Worm (Caenorhabditis elegans) whole organism, L2 larva: ENCODE measurements around the gene stg-2.
A peak's percentile ranks its signal among the peaks of the same experiment; 100 is the strongest.

Source experiments
- C34F6.9 ChIP-seq: fragments of 150-350 bp; optimal IDR thresholded peaks from 2 replicates; lab custom pipeline; 2014; ENCODE audit warnings: missing biosample characterization, missing genetic modification characterization
- F13H6.1 ChIP-seq: sonication (generic microtip); optimal IDR thresholded peaks from 2 replicates; lab custom pipeline; 2016; ENCODE audit warnings: missing genetic modification characterization, missing compliant biosample characterization
- R02D3.7 ChIP-seq: fragments of 150-350 bp; optimal IDR thresholded peaks from 2 replicates; lab custom pipeline; 2014; ENCODE audit warnings: missing biosample characterization, missing genetic modification characterization
- Y55F3AM.14 ChIP-seq: fragments of 200-800 bp; sonication (Bioruptor generic); optimal IDR thresholded peaks from 2 replicates; lab custom pipeline; 2018; ENCODE audit warnings: mild to moderate bottlenecking, missing genetic modification characterization, missing compliant biosample characterization
- ZK546.5 ChIP-seq: sonication (generic microtip); optimal IDR thresholded peaks from 2 replicates; lab custom pipeline; 2017; ENCODE audit warnings: missing biosample characterization, missing genetic modification characterization
- aly-2 ChIP-seq: fragments of 150-350 bp; optimal IDR thresholded peaks from 2 replicates; lab custom pipeline; 2014; ENCODE audit warnings: missing biosample characterization, missing genetic modification characterization
- ama-1 ChIP-seq: fragments of 150-350 bp; optimal IDR thresholded peaks from 2 replicates; lab custom pipeline; 2018; ENCODE audit warnings: inconsistent platforms
- blmp-1 ChIP-seq: sonication (generic microtip); optimal IDR thresholded peaks from 2 replicates; lab custom pipeline; 2017; ENCODE audit warnings: missing genetic modification characterization, mild to moderate bottlenecking, missing compliant biosample characterization, antibody characterized with exemption, moderate library complexity; ENCODE audit not compliant: insufficient read depth
- ceh-16 ChIP-seq: fragments of 150-350 bp; optimal IDR thresholded peaks from 2 replicates; lab custom pipeline; 2014; ENCODE audit warnings: missing biosample characterization, missing genetic modification characterization
- ceh-82 ChIP-seq: fragments of 150-350 bp; optimal IDR thresholded peaks from 2 replicates; lab custom pipeline; 2014; ENCODE audit warnings: missing biosample characterization, missing genetic modification characterization
- crh-2 ChIP-seq: sonication (generic microtip); optimal IDR thresholded peaks from 2 replicates; lab custom pipeline; 2017; ENCODE audit warnings: missing biosample characterization, missing genetic modification characterization
- dmd-4 ChIP-seq: sonication (generic microtip); optimal IDR thresholded peaks from 2 replicates; lab custom pipeline; 2017; ENCODE audit warnings: missing biosample characterization, missing genetic modification characterization
- egl-27 ChIP-seq: sonication (generic microtip); optimal IDR thresholded peaks from 3 replicates; lab custom pipeline; 2017; ENCODE audit warnings: missing biosample characterization, missing genetic modification reagents, missing genetic modification characterization
- elt-1 ChIP-seq: fragments of 150-350 bp; optimal IDR thresholded peaks from 2 replicates; lab custom pipeline; 2014; ENCODE audit warnings: missing biosample characterization, missing genetic modification characterization
- elt-3 ChIP-seq: sonication (generic microtip); optimal IDR thresholded peaks from 2 replicates; lab custom pipeline; 2017; ENCODE audit warnings: missing biosample characterization, missing genetic modification characterization
- fos-1 ChIP-seq: fragments of 150-350 bp; optimal IDR thresholded peaks from 2 replicates; lab custom pipeline; 2014; ENCODE audit warnings: missing biosample characterization, missing genetic modification characterization
- gmeb-1 ChIP-seq: fragments of 150-350 bp; optimal IDR thresholded peaks from 2 replicates; lab custom pipeline; 2014; ENCODE audit warnings: missing biosample characterization, missing genetic modification characterization
- lin-13 ChIP-seq: fragments of 150-350 bp; optimal IDR thresholded peaks from 2 replicates; lab custom pipeline; 2014; ENCODE audit warnings: missing biosample characterization, missing genetic modification reagents, missing genetic modification characterization
- lsy-2 ChIP-seq, 2 experiments: fragments of 150-350 bp in 1 of 2; sonication (generic microtip) in 1 of 2; optimal IDR thresholded peaks; 2 replicates each; lab custom pipeline; 2014 to 2017; ENCODE audit warnings: missing biosample characterization in 2 of 2, missing genetic modification characterization in 2 of 2
- mab-5 ChIP-seq: fragments of 150-350 bp; optimal IDR thresholded peaks from 2 replicates; lab custom pipeline; 2014; ENCODE audit warnings: missing biosample characterization, missing genetic modification characterization
- mdl-1 ChIP-seq, 2 experiments: fragments of 150-350 bp in 1 of 2; sonication (generic microtip) in 1 of 2; optimal IDR thresholded peaks; 2 replicates each; lab custom pipeline; 2017; ENCODE audit warnings: missing biosample characterization in 2 of 2, missing genetic modification characterization in 2 of 2
- nhr-10 ChIP-seq: sonication (generic microtip); optimal IDR thresholded peaks from 2 replicates; lab custom pipeline; 2017; ENCODE audit warnings: missing biosample characterization, missing genetic modification characterization
- nhr-11 ChIP-seq: fragments of 150-350 bp; optimal IDR thresholded peaks from 2 replicates; lab custom pipeline; 2014; ENCODE audit warnings: missing biosample characterization, missing genetic modification characterization
- nhr-129 ChIP-seq: fragments of 150-350 bp; optimal IDR thresholded peaks from 2 replicates; lab custom pipeline; 2014; ENCODE audit warnings: missing biosample characterization, missing genetic modification characterization
- nhr-21 ChIP-seq: fragments of 150-350 bp; optimal IDR thresholded peaks from 2 replicates; lab custom pipeline; 2014; ENCODE audit warnings: missing biosample characterization, missing genetic modification characterization
- nhr-23 ChIP-seq: fragments of 150-350 bp; optimal IDR thresholded peaks from 2 replicates; lab custom pipeline; 2014; ENCODE audit warnings: missing biosample characterization, missing genetic modification reagents, missing genetic modification characterization
- nhr-77 ChIP-seq: fragments of 150-350 bp; optimal IDR thresholded peaks from 2 replicates; lab custom pipeline; 2014; ENCODE audit warnings: missing biosample characterization, missing genetic modification characterization
- peb-1 ChIP-seq: fragments of 150-350 bp; optimal IDR thresholded peaks from 2 replicates; lab custom pipeline; 2014; ENCODE audit warnings: missing biosample characterization, missing genetic modification characterization
- sem-4 ChIP-seq: fragments of 150-350 bp; optimal IDR thresholded peaks from 2 replicates; lab custom pipeline; 2014; ENCODE audit warnings: missing biosample characterization, missing genetic modification reagents, missing genetic modification characterization
- sma-3 ChIP-seq: sonication (generic microtip); optimal IDR thresholded peaks from 2 replicates; lab custom pipeline; 2016; ENCODE audit warnings: missing genetic modification reagents, missing genetic modification characterization, missing compliant biosample characterization
- sma-9 ChIP-seq, 2 experiments: fragments of 150-350 bp in 1 of 2; sonication (generic microtip) in 1 of 2; optimal IDR thresholded peaks; 2 replicates each; lab custom pipeline; 2014 to 2016; ENCODE audit warnings: missing genetic modification characterization in 2 of 2, mild to moderate bottlenecking in 1 of 2, missing biosample characterization in 1 of 2, missing compliant biosample characterization in 1 of 2, missing genetic modification reagents in 1 of 2, moderate library complexity in 1 of 2
- snpc-4 ChIP-seq: fragments of 150-350 bp; optimal IDR thresholded peaks from 2 replicates; lab custom pipeline; 2014; ENCODE audit warnings: missing biosample characterization, missing genetic modification characterization
- unc-39 ChIP-seq: fragments of 150-350 bp; optimal IDR thresholded peaks from 2 replicates; lab custom pipeline; 2014; ENCODE audit warnings: missing biosample characterization, missing genetic modification characterization
- unc-55 ChIP-seq: fragments of 150-350 bp; sonication (generic microtip); optimal IDR thresholded peaks from 3 replicates; lab custom pipeline; 2014; ENCODE audit warnings: missing biosample characterization, missing genetic modification reagents, missing genetic modification characterization
- unc-62 ChIP-seq: fragments of 150-350 bp; optimal IDR thresholded peaks from 2 replicates; lab custom pipeline; 2014; ENCODE audit warnings: missing biosample characterization, missing genetic modification reagents, missing genetic modification characterization
- zag-1 ChIP-seq: fragments of 150-350 bp; optimal IDR thresholded peaks from 2 replicates; lab custom pipeline; 2014; ENCODE audit warnings: missing biosample characterization, missing genetic modification characterization
- ztf-4 ChIP-seq: fragments of 150-350 bp; optimal IDR thresholded peaks from 2 replicates; lab custom pipeline; 2014; ENCODE audit warnings: missing biosample characterization, missing genetic modification characterization

stg-2 gene

ce11 chrX:8675151-8675550 lies 31.4 kb upstream of the stg-2 start:
- no peak for TF ChIP-seq elt-3 (tag; lab: Kevin White, UChicago)
- no peak for TF ChIP-seq ztf-4 (tag; lab: Kevin White, UChicago)
- TF ChIP-seq ceh-16 = no peak
- TF ChIP-seq aly-2 (tag; lab: Kevin White, UChicago) = no peak
- no peak for TF ChIP-seq nhr-11 (tag; lab: Kevin White, UChicago)
- TF ChIP-seq fos-1 (tag; lab: Kevin White, UChicago) = no peak
- no peak for TF ChIP-seq ama-1 (lab: Kevin White, UChicago)
- TF ChIP-seq nhr-77 (tag; lab: Kevin White, UChicago) = no peak
- no peak for TF ChIP-seq lin-13 (GFP tag; lab: Kevin White, UChicago)
- TF ChIP-seq nhr-21 (tag; lab: Kevin White, UChicago) = no peak
- TF ChIP-seq elt-1 = no peak
- no peak for TF ChIP-seq nhr-129 (tag; lab: Kevin White, UChicago)
- TF ChIP-seq ZK546.5 (tag; lab: Kevin White, UChicago) = no peak
- no peak for TF ChIP-seq nhr-23 (tag; lab: Kevin White, UChicago)
- TF ChIP-seq nhr-10 (tag; lab: Kevin White, UChicago) = no peak

ce11 chrX:8674514-8674913 lies 30.8 kb upstream of the stg-2 start:
- TF ChIP-seq mdl-1 (tag; optimal IDR thresholded peaks at IDR 0.05; lab: Kevin White, UChicago) = peak in 1 of 2 experiments; percentile 21
- no peak for TF ChIP-seq mab-5 (tag; lab: Kevin White, UChicago)
- peak; percentile 75 for TF ChIP-seq sma-3 (GFP tag; lab: Kevin White, UChicago)
- peak; percentile 78 for TF ChIP-seq crh-2
- no peak for TF ChIP-seq lin-13 (GFP tag; lab: Kevin White, UChicago)
- peak; percentile 54 for TF ChIP-seq gmeb-1 (tag; lab: Kevin White, UChicago)
- peak; percentile 93 for TF ChIP-seq sma-9 (GFP tag; optimal IDR thresholded peaks at IDR 0.05; lab: Kevin White, UChicago)
- no peak for TF ChIP-seq sma-9 (tag; optimal IDR thresholded peaks at IDR 0.05; lab: Kevin White, UChicago)
- TF ChIP-seq F13H6.1 (tag; lab: Kevin White, UChicago) = peak; percentile 6
- peak; percentile 67 for TF ChIP-seq nhr-129 (tag; lab: Kevin White, UChicago)
- peak; percentile 17 for TF ChIP-seq C34F6.9 (tag; lab: Kevin White, UChicago)
- no peak for TF ChIP-seq snpc-4 (tag; lab: Kevin White, UChicago)
- peak; percentile 27 for TF ChIP-seq fos-1 (tag; lab: Kevin White, UChicago)
- TF ChIP-seq, all 48 proteins: peak for 9

- TF ChIP-seq ZK546.5 (tag; lab: Kevin White, UChicago) (no peak), ztf-4 (tag; lab: Kevin White, UChicago) (no peak), R02D3.7 (tag; lab: Kevin White, UChicago) (no peak), nhr-11 (tag; lab: Kevin White, UChicago) (no peak), ceh-16 (no peak), nhr-77 (tag; lab: Kevin White, UChicago) (no peak), unc-39 (tag; lab: Kevin White, UChicago) (no peak), peb-1 (tag; lab: Kevin White, UChicago) (no peak), sma-3 (GFP tag; lab: Kevin White, UChicago) (no peak), elt-1 (no peak), mdl-1 (tag; optimal IDR thresholded peaks at IDR 0.05; lab: Kevin White, UChicago) (no peak), lsy-2 (tag; optimal IDR thresholded peaks at IDR 0.05; lab: Kevin White, UChicago) (no peak), ceh-82 (tag; lab: Kevin White, UChicago) (no peak), nhr-23 (tag; lab: Kevin White, UChicago) (no peak)
Measured at ce11 chrX:8672760-8673159, 29.0 kb upstream of the stg-2 start, which contains the start of the genes K09E2.2 and K09E2.3. Gene K09E2.2 (plus strand): TSS chrX:8673060. Gene K09E2.3 (plus strand): TSS chrX:8673084.

ce11 chrX:8662452-8662851 lies 18.7 kb upstream of the stg-2 start:
- TF ChIP-seq Y55F3AM.14 (GFP tag; lab: Kevin White, UChicago) = no peak
- TF ChIP-seq ZK546.5 (tag; lab: Kevin White, UChicago) = no peak
- TF ChIP-seq egl-27 (tag; lab: Kevin White, UChicago) = no peak
- no peak for TF ChIP-seq ztf-4 (tag; lab: Kevin White, UChicago)
- TF ChIP-seq snpc-4 (tag; lab: Kevin White, UChicago) = no peak
- TF ChIP-seq peb-1 (tag; lab: Kevin White, UChicago) = no peak
- no peak for TF ChIP-seq zag-1 (tag; lab: Kevin White, UChicago)
- TF ChIP-seq sem-4 (tag; lab: Kevin White, UChicago) = no peak
- TF ChIP-seq unc-62 (GFP tag; lab: Kevin White, UChicago) = no peak
- TF ChIP-seq blmp-1 (tag; lab: Kevin White, UChicago) = no peak
- TF ChIP-seq unc-55 (GFP tag; lab: Kevin White, UChicago) = no peak
- TF ChIP-seq nhr-10 (tag; lab: Kevin White, UChicago) = no peak
- TF ChIP-seq crh-2 = no peak
- no peak for TF ChIP-seq nhr-11 (tag; lab: Kevin White, UChicago)
- TF ChIP-seq F13H6.1 (tag; lab: Kevin White, UChicago) = no peak
- TF ChIP-seq dmd-4 (tag; lab: Kevin White, UChicago) = no peak
- TF ChIP-seq sma-9 (GFP tag; optimal IDR thresholded peaks at IDR 0.05; lab: Kevin White, UChicago) = no peak
- TF ChIP-seq sma-9 (tag; optimal IDR thresholded peaks at IDR 0.05; lab: Kevin White, UChicago) = no peak
- TF ChIP-seq, all 48 proteins: peak for 0
